Comparison of ENCODE assay signal across 7 worm cellular contexts in genomic region chrII:15189956-15190355, ce11.
TF ChIP-seq lines count a peak whose summit lies in the region.

No protein-coding gene starts in this region.

TF ChIP-seq in whole organism, L1 larva, 84 proteins besides CTCF, POLR2A, EP300 and RAD21 (continues in another document):
- TF ChIP-seq efl-1 (optimal IDR thresholded peaks at IDR 0.05; lab: Kevin White, UChicago) (peak; percentile 35 to 41), efl-1 (GFP tag; optimal IDR thresholded peaks at IDR 0.05 in 1 of 2; lab: Kevin White, UChicago) (peak; percentile 14 to 84), dpl-1 (GFP tag; optimal IDR thresholded peaks at IDR 0.05; lab: Kevin White, UChicago) (peak in 1 of 3 experiments; percentile 13), nhr-71 (tag; optimal IDR thresholded peaks at IDR 0.05; lab: Kevin White, UChicago) (peak; percentile 47), skn-1 (tag; optimal IDR thresholded peaks at IDR 0.05; lab: Kevin White, UChicago) (no peak), xbp-1 (tag; optimal IDR thresholded peaks at IDR 0.05; lab: Kevin White, UChicago) (no peak), lin-14 (GFP tag; optimal IDR thresholded peaks at IDR 0.05; lab: Kevin White, UChicago) (peak; percentile 80), aha-1 (tag; optimal IDR thresholded peaks at IDR 0.05; lab: Kevin White, UChicago) (no peak), ceh-82 (tag; optimal IDR thresholded peaks at IDR 0.05; lab: Kevin White, UChicago) (peak in 2 of 3 experiments; percentile 28 to 50), swsn-7 (tag; optimal IDR thresholded peaks at IDR 0.05; lab: Kevin White, UChicago) (peak; percentile 48), nhr-77 (tag; optimal IDR thresholded peaks at IDR 0.05; lab: Kevin White, UChicago) (no peak), dsc-1 (tag; optimal IDR thresholded peaks at IDR 0.05; lab: Kevin White, UChicago) (peak; percentile 13), tlp-1 (tag; optimal IDR thresholded peaks at IDR 0.05; lab: Kevin White, UChicago) (no peak)

TF ChIP-seq in whole organism, L2 larva, 48 proteins besides CTCF, POLR2A, EP300 and RAD21:
- TF ChIP-seq ceh-16 (tag; optimal IDR thresholded peaks at IDR 0.05; lab: Kevin White, UChicago) (no peak), unc-55 (GFP tag; optimal IDR thresholded peaks at IDR 0.05; lab: Kevin White, UChicago) (peak; percentile 70), nhr-10 (tag; optimal IDR thresholded peaks at IDR 0.05; lab: Kevin White, UChicago) (no peak), nhr-77 (tag; optimal IDR thresholded peaks at IDR 0.05; lab: Kevin White, UChicago) (no peak), C34F6.9 (tag; optimal IDR thresholded peaks at IDR 0.05; lab: Kevin White, UChicago) (peak; percentile 76), nhr-25 (tag; optimal IDR thresholded peaks at IDR 0.05; lab: Kevin White, UChicago) (no peak), lsy-2 (tag; optimal IDR thresholded peaks at IDR 0.05; lab: Kevin White, UChicago) (peak in 1 of 2 experiments; percentile 25), nhr-129 (tag; optimal IDR thresholded peaks at IDR 0.05; lab: Kevin White, UChicago) (peak; percentile 45), fos-1 (tag; optimal IDR thresholded peaks at IDR 0.05; lab: Kevin White, UChicago) (no peak), sma-9 (GFP tag; optimal IDR thresholded peaks at IDR 0.05; lab: Kevin White, UChicago) (peak; percentile 45), sma-9 (tag; optimal IDR thresholded peaks at IDR 0.05; lab: Kevin White, UChicago) (no peak), unc-62 (GFP tag; optimal IDR thresholded peaks at IDR 0.05; lab: Kevin White, UChicago) (no peak), ztf-11 (tag; optimal IDR thresholded peaks at IDR 0.05; lab: Kevin White, UChicago) (no peak), sem-4 (tag; optimal IDR thresholded peaks at IDR 0.05; lab: Kevin White, UChicago) (no peak)

TF ChIP-seq in whole organism, L3 larva, 47 proteins besides CTCF, POLR2A, EP300 and RAD21 (continues in another document):
- no peak for TF ChIP-seq jun-1 (tag; optimal IDR thresholded peaks at IDR 0.05; lab: Kevin White, UChicago)
- peak; percentile 72 for TF ChIP-seq hmg-11 (tag; optimal IDR thresholded peaks at IDR 0.05; lab: Kevin White, UChicago)
- no peak for TF ChIP-seq ceh-16 (tag; optimal IDR thresholded peaks at IDR 0.05; lab: Kevin White, UChicago)
- no peak for TF ChIP-seq nhr-23 (tag; optimal IDR thresholded peaks at IDR 0.05; lab: Kevin White, UChicago)
- TF ChIP-seq ztf-4 (tag; optimal IDR thresholded peaks at IDR 0.05; lab: Kevin White, UChicago): no peak
- TF ChIP-seq nhr-43 (tag; optimal IDR thresholded peaks at IDR 0.05; lab: Kevin White, UChicago; ENCODE audit: poor library complexity, severe bottlenecking): no peak
- TF ChIP-seq lin-15B (tag; optimal IDR thresholded peaks at IDR 0.05; lab: Kevin White, UChicago): no peak
- TF ChIP-seq fkh-2 (tag; optimal IDR thresholded peaks at IDR 0.05; lab: Kevin White, UChicago): no peak
- TF ChIP-seq unc-39 (tag; optimal IDR thresholded peaks at IDR 0.05; lab: Kevin White, UChicago): no peak
- no peak for TF ChIP-seq nhr-237 (tag; optimal IDR thresholded peaks at IDR 0.05; lab: Kevin White, UChicago)
- TF ChIP-seq nhr-28 (tag; optimal IDR thresholded peaks at IDR 0.05; lab: Kevin White, UChicago): no peak
- no peak for TF ChIP-seq egl-5 (tag; optimal IDR thresholded peaks at IDR 0.05; lab: Kevin White, UChicago)
- no peak for TF ChIP-seq nhr-11 (tag; optimal IDR thresholded peaks at IDR 0.05; lab: Kevin White, UChicago)
- TF ChIP-seq pha-4 (tag; optimal IDR thresholded peaks at IDR 0.05; lab: Kevin White, UChicago): peak; percentile 55

TF ChIP-seq in whole organism, L4 larva, 104 proteins besides CTCF, POLR2A, EP300 and RAD21 (continues in another document):
- TF ChIP-seq Y5F2A.4 (GFP tag; optimal IDR thresholded peaks at IDR 0.05; lab: Kevin White, UChicago) (no peak), madf-5 (GFP tag; IDR thresholded peaks at IDR 0.05; lab: Robert Waterston, UW) (no peak), vab-7 (GFP tag; IDR thresholded peaks at IDR 0.05; lab: Robert Waterston, UW) (no peak), ceh-44 (GFP tag; IDR thresholded peaks at IDR 0.05; lab: Robert Waterston, UW) (no peak), spr-1 (tag; optimal IDR thresholded peaks at IDR 0.05; lab: Kevin White, UChicago) (no peak), lin-1 (GFP tag; IDR thresholded peaks at IDR 0.05; lab: Robert Waterston, UW) (no peak), nhr-25 (tag; optimal IDR thresholded peaks at IDR 0.05; lab: Kevin White, UChicago; ENCODE audit: borderline replicate concordance, insufficient read depth) (no peak), unc-39 (tag; optimal IDR thresholded peaks at IDR 0.05; lab: Kevin White, UChicago) (no peak), snpc-1.2 (GFP tag; IDR thresholded peaks at IDR 0.05; lab: Robert Waterston, UW) (no peak), daf-19 (GFP tag; conservative IDR thresholded peaks at IDR 0.05; lab: Robert Waterston, UW) (no peak), madf-9 (GFP tag; conservative IDR thresholded peaks at IDR 0.05; lab: Robert Waterston, UW) (no peak), Y105C5A.15 (GFP tag; IDR thresholded peaks at IDR 0.05; lab: Robert Waterston, UW) (no peak), ztf-7 (tag; optimal IDR thresholded peaks at IDR 0.05; lab: Kevin White, UChicago) (no peak), php-3 (GFP tag; IDR thresholded peaks at IDR 0.05; lab: Robert Waterston, UW) (no peak), daf-12 (tag; optimal IDR thresholded peaks at IDR 0.05; lab: Kevin White, UChicago) (no peak)

TF ChIP-seq in whole organism, late embryonic, 69 proteins besides CTCF, POLR2A, EP300 and RAD21:
- TF ChIP-seq C08G9.2 (tag; optimal IDR thresholded peaks at IDR 0.05; lab: Kevin White, UChicago) (no peak), nfya-1 (tag; optimal IDR thresholded peaks at IDR 0.05; lab: Kevin White, UChicago) (peak; percentile 6), sox-2 (GFP tag; IDR thresholded peaks at IDR 0.05; lab: Robert Waterston, UW) (no peak), ceh-31 (tag; optimal IDR thresholded peaks at IDR 0.05; lab: Kevin White, UChicago) (peak; percentile 15), unc-42 (tag; optimal IDR thresholded peaks at IDR 0.05; lab: Kevin White, UChicago) (peak; percentile 60), ztf-16 (tag; optimal IDR thresholded peaks at IDR 0.05; lab: Kevin White, UChicago) (no peak), unc-86 (tag; optimal IDR thresholded peaks at IDR 0.05; lab: Kevin White, UChicago) (no peak), pros-1 (tag; optimal IDR thresholded peaks at IDR 0.05; lab: Kevin White, UChicago) (no peak), dve-1 (tag; optimal IDR thresholded peaks at IDR 0.05; lab: Kevin White, UChicago) (no peak), ttx-3 (tag; optimal IDR thresholded peaks at IDR 0.05; lab: Kevin White, UChicago) (no peak), ceh-19 (GFP tag; optimal IDR thresholded peaks at IDR 0.05; lab: Kevin White, UChicago) (no peak), gmeb-2 (tag; optimal IDR thresholded peaks at IDR 0.05; lab: Kevin White, UChicago) (no peak)
TF ChIP-seq in whole organism, late embryonic: peak in this region for 3.

TF ChIP-seq in whole organism, mixed stage, embryonic, 35 proteins besides CTCF, POLR2A, EP300 and RAD21:
- TF ChIP-seq ces-1 (GFP tag; optimal IDR thresholded peaks at IDR 0.05; lab: Kevin White, UChicago) (peak; percentile 18), mep-1 (tag; optimal IDR thresholded peaks at IDR 0.05; lab: Kevin White, UChicago) (no peak), bed-3 (GFP tag; optimal IDR thresholded peaks at IDR 0.05; lab: Kevin White, UChicago) (no peak), elt-1 (tag; optimal IDR thresholded peaks at IDR 0.05; lab: Kevin White, UChicago; ENCODE audit: borderline replicate concordance, insufficient read depth) (no peak), zip-8 (tag; optimal IDR thresholded peaks at IDR 0.05; lab: Kevin White, UChicago) (no peak), mab-5 (tag; optimal IDR thresholded peaks at IDR 0.05; lab: Kevin White, UChicago) (no peak), tbx-8 (GFP tag; optimal IDR thresholded peaks at IDR 0.05; lab: Kevin White, UChicago) (no peak), nhr-12 (tag; optimal IDR thresholded peaks at IDR 0.05; lab: Kevin White, UChicago) (no peak)
TF ChIP-seq in whole organism, mixed stage, embryonic: peak in this region for 1.

TF ChIP-seq in whole organism, young adult, 124 proteins besides CTCF, POLR2A, EP300 and RAD21:
- TF ChIP-seq atf-7 (tag; optimal IDR thresholded peaks at IDR 0.05; lab: Kevin White, UChicago): no peak
- no peak for TF ChIP-seq lsl-1 (GFP tag; optimal IDR thresholded peaks at IDR 0.05; lab: Kevin White, UChicago)
- TF ChIP-seq hmg-1.2 (GFP tag; IDR thresholded peaks at IDR 0.05; lab: Robert Waterston, UW): peak; percentile 77; the same call in 1 of the 2 replicates
- TF ChIP-seq madf-8 (GFP tag; conservative IDR thresholded peaks at IDR 0.05; lab: Robert Waterston, UW): no peak
- TF ChIP-seq zim-3 (tag; optimal IDR thresholded peaks at IDR 0.05; lab: Kevin White, UChicago): no peak
- no peak for TF ChIP-seq tlf-1 (GFP tag; optimal IDR thresholded peaks at IDR 0.05; lab: Kevin White, UChicago)
